Fruit fly (Drosophila melanogaster) whole organism, embryonic: ENCODE measurements around the gene Lon.
A peak's percentile ranks its signal among the peaks of the same experiment; 100 is the strongest.

Experiments used
- Ada2b ChIP-seq: fragments of 200-800 bp; sonication (Bioruptor generic); IDR thresholded peaks from 2 replicates; pipeline ENCODE4 v1.3.6; 2022; ENCODE audit warnings: missing biosample characterization, missing genetic modification characterization
- Antp ChIP-seq: fragments of 200-800 bp; sonication (Bioruptor generic); optimal IDR thresholded peaks from 3 replicates; lab custom pipeline; 2016; ENCODE audit warnings: missing biosample characterization, missing genetic modification characterization
- Bgb ChIP-seq: fragments of 200-800 bp; sonication (Bioruptor generic); IDR thresholded peaks from 2 replicates; pipeline ENCODE4 v1.3.6; 2022; ENCODE audit warnings: missing biosample characterization, missing genetic modification characterization; ENCODE audit not compliant: partially characterized antibody
- CG11247 ChIP-seq: fragments of 200-800 bp; sonication (Bioruptor generic); IDR thresholded peaks from 2 replicates; pipeline ENCODE4 v1.3.6; 2022; ENCODE audit warnings: missing biosample characterization, missing genetic modification characterization
- CG11398 ChIP-seq: fragments of 200-800 bp; sonication (Bioruptor generic); optimal IDR thresholded peaks from 2 replicates; lab custom pipeline; 2016; ENCODE audit warnings: missing biosample characterization, missing genetic modification characterization
- CG11456 ChIP-seq: fragments of 200-800 bp; sonication (Bioruptor generic); IDR thresholded peaks from 3 replicates; pipeline ENCODE4 v1.3.6; 2022; ENCODE audit warnings: missing biosample characterization, missing genetic modification characterization
- CG12219 ChIP-seq: fragments of 200-800 bp; sonication (Bioruptor generic); optimal IDR thresholded peaks from 3 replicates; lab custom pipeline; 2018; ENCODE audit warnings: missing biosample characterization, mild to moderate bottlenecking, missing genetic modification characterization
- CG13287 ChIP-seq: fragments of 200-800 bp; sonication (Bioruptor generic); IDR thresholded peaks from 2 replicates; pipeline ENCODE4 v1.3.6; 2022; ENCODE audit warnings: missing biosample characterization, missing genetic modification characterization; ENCODE audit not compliant: partially characterized antibody
- CG16863 ChIP-seq: fragments of 200-800 bp; sonication (Bioruptor generic); optimal IDR thresholded peaks from 3 replicates; lab custom pipeline; 2016; ENCODE audit warnings: missing biosample characterization, missing genetic modification characterization
- CG17186 ChIP-seq: fragments of 200-800 bp; sonication (Bioruptor generic); optimal IDR thresholded peaks from 3 replicates; lab custom pipeline; 2017; ENCODE audit warnings: missing biosample characterization, missing genetic modification reagents, missing genetic modification characterization
- CG1792 ChIP-seq: fragments of 200-800 bp; sonication (Bioruptor generic); optimal IDR thresholded peaks from 2 replicates; lab custom pipeline; 2016; ENCODE audit warnings: missing biosample characterization, missing genetic modification characterization
- CG18476 ChIP-seq: fragments of 200-800 bp; sonication (Bioruptor generic); optimal IDR thresholded peaks from 2 replicates; lab custom pipeline; 2016; ENCODE audit warnings: missing biosample characterization, mild to moderate bottlenecking, missing genetic modification characterization
- CG2116 ChIP-seq: fragments of 200-800 bp; sonication (Bioruptor generic); optimal IDR thresholded peaks from 3 replicates; lab custom pipeline; 2018; ENCODE audit warnings: missing biosample characterization, mild to moderate bottlenecking, missing genetic modification characterization
- CG2129 ChIP-seq: fragments of 200-800 bp; sonication (Bioruptor generic); IDR thresholded peaks from 2 replicates; pipeline ENCODE4 v1.3.6; 2022; ENCODE audit warnings: missing biosample characterization, missing genetic modification characterization; ENCODE audit not compliant: partially characterized antibody
- CG2712 ChIP-seq: fragments of 200-800 bp; optimal IDR thresholded peaks from 3 replicates; lab custom pipeline; 2019; ENCODE audit warnings: missing biosample characterization, mild to moderate bottlenecking, missing genetic modification characterization, moderate library complexity
- CG3995 ChIP-seq: fragments of 200-800 bp; sonication (Bioruptor generic); optimal IDR thresholded peaks from 3 replicates; lab custom pipeline; 2016; ENCODE audit warnings: missing biosample characterization, missing genetic modification characterization
- CG42726 ChIP-seq: fragments of 200-800 bp; sonication (Bioruptor generic); IDR thresholded peaks from 2 replicates; pipeline ENCODE4 v1.3.6; 2022; ENCODE audit warnings: missing biosample characterization, missing genetic modification characterization; ENCODE audit not compliant: partially characterized antibody
- CG6175 ChIP-seq: fragments of 200-800 bp; sonication (Bioruptor generic); IDR thresholded peaks from 3 replicates; pipeline ENCODE4 v1.3.6; 2022; ENCODE audit warnings: missing biosample characterization, missing genetic modification characterization
- CG7786 ChIP-seq: fragments of 200-800 bp; sonication (Bioruptor generic); optimal IDR thresholded peaks from 2 replicates; lab custom pipeline; 2016; ENCODE audit warnings: missing biosample characterization, missing genetic modification characterization
- CG8944 ChIP-seq: fragments of 200-800 bp; sonication (Bioruptor generic); optimal IDR thresholded peaks from 3 replicates; lab custom pipeline; 2016; ENCODE audit warnings: missing biosample characterization, missing genetic modification characterization
- CrebB ChIP-seq: fragments of 200-800 bp; sonication (Bioruptor generic); optimal IDR thresholded peaks from 3 replicates; lab custom pipeline; 2018; ENCODE audit warnings: missing biosample characterization, mild to moderate bottlenecking, missing genetic modification characterization
- Dip3 ChIP-seq: fragments of 200-800 bp; sonication (Bioruptor generic); optimal IDR thresholded peaks from 3 replicates; lab custom pipeline; 2016; ENCODE audit warnings: missing biosample characterization, missing genetic modification characterization
- Dll ChIP-seq: fragments of 200-800 bp; sonication (Bioruptor generic); IDR thresholded peaks from 4 replicates; pipeline ENCODE4 v1.3.6; 2022; ENCODE audit warnings: missing biosample characterization, missing genetic modification characterization; ENCODE audit not compliant: partially characterized antibody
- Drgx ChIP-seq: fragments of 200-800 bp; sonication (Bioruptor generic); IDR thresholded peaks from 2 replicates; pipeline ENCODE4 v1.3.6; 2022; ENCODE audit warnings: missing biosample characterization, missing genetic modification characterization
- Ets97D ChIP-seq: fragments of 200-800 bp; sonication (Bioruptor generic); optimal IDR thresholded peaks from 3 replicates; lab custom pipeline; 2016; ENCODE audit warnings: missing biosample characterization, missing genetic modification characterization
- HLH3B ChIP-seq: fragments of 200-800 bp; sonication (Bioruptor generic); IDR thresholded peaks from 2 replicates; pipeline ENCODE4 v1.3.6; 2022; ENCODE audit warnings: missing biosample characterization, missing genetic modification characterization
- Hmr ChIP-seq: fragments of 200-800 bp; sonication (Bioruptor generic); optimal IDR thresholded peaks from 3 replicates; lab custom pipeline; 2017; ENCODE audit warnings: mild to moderate bottlenecking, missing biosample characterization, missing genetic modification reagents, missing genetic modification characterization
- Max ChIP-seq: fragments of 200-800 bp; sonication (Bioruptor generic); optimal IDR thresholded peaks from 2 replicates; lab custom pipeline; 2016; ENCODE audit warnings: missing biosample characterization, mild to moderate bottlenecking, missing genetic modification characterization
- Ravus ChIP-seq: fragments of 200-800 bp; sonication (Bioruptor generic); IDR thresholded peaks from 2 replicates; pipeline ENCODE4 v1.3.6; 2022; ENCODE audit warnings: missing biosample characterization, missing genetic modification characterization
- Xbp1 ChIP-seq: fragments of 200-800 bp; sonication (Bioruptor generic); optimal IDR thresholded peaks from 3 replicates; lab custom pipeline; 2016; ENCODE audit warnings: missing biosample characterization, mild to moderate bottlenecking, missing genetic modification characterization
- YL-1 ChIP-seq: fragments of 200-800 bp; sonication (Bioruptor generic); optimal IDR thresholded peaks from 3 replicates; lab custom pipeline; 2017; ENCODE audit warnings: missing biosample characterization, mild to moderate bottlenecking, missing genetic modification characterization
- bbx ChIP-seq: fragments of 200-800 bp; sonication (Bioruptor generic); IDR thresholded peaks from 2 replicates; pipeline ENCODE4 v1.3.6; 2022; ENCODE audit warnings: missing biosample characterization, missing genetic modification characterization; ENCODE audit not compliant: partially characterized antibody
- caup ChIP-seq: fragments of 200-800 bp; sonication (Bioruptor generic); optimal IDR thresholded peaks from 3 replicates; lab custom pipeline; 2017; ENCODE audit warnings: missing biosample characterization, mild to moderate bottlenecking, missing genetic modification characterization, moderate library complexity; ENCODE audit not compliant: severe bottlenecking
- corto ChIP-seq: fragments of 200-800 bp; sonication (Bioruptor generic); optimal IDR thresholded peaks from 2 replicates; lab custom pipeline; 2016; ENCODE audit warnings: missing biosample characterization, mild to moderate bottlenecking, missing genetic modification characterization, moderate library complexity
- dpn ChIP-seq, 2 experiments: fragments of 200-800 bp; sonication (Bioruptor generic); optimal IDR thresholded peaks; 3 replicates each; lab custom pipeline; 2016; ENCODE audit warnings: missing biosample characterization in 2 of 2, missing genetic modification characterization in 2 of 2
- ewg ChIP-seq: fragments of 200-800 bp; sonication (Bioruptor generic); optimal IDR thresholded peaks from 3 replicates; lab custom pipeline; 2017; ENCODE audit warnings: mild to moderate bottlenecking, missing biosample characterization, missing genetic modification reagents, missing genetic modification characterization
- fd102C ChIP-seq: fragments of 200-800 bp; sonication (Bioruptor generic); optimal IDR thresholded peaks from 2 replicates; lab custom pipeline; 2018; ENCODE audit warnings: missing biosample characterization, mild to moderate bottlenecking, missing genetic modification characterization, moderate library complexity
- her ChIP-seq: fragments of 200-800 bp; sonication (Bioruptor generic); optimal IDR thresholded peaks from 2 replicates; lab custom pipeline; 2016; ENCODE audit warnings: missing biosample characterization, missing genetic modification characterization
- nau ChIP-seq: fragments of 200-800 bp; sonication (Bioruptor generic); optimal IDR thresholded peaks from 3 replicates; lab custom pipeline; 2017; ENCODE audit warnings: missing biosample characterization, mild to moderate bottlenecking, missing genetic modification characterization, missing genetic modification reagents
- nmo ChIP-seq: fragments of 200-800 bp; sonication (Bioruptor generic); optimal IDR thresholded peaks from 2 replicates; lab custom pipeline; 2018; ENCODE audit warnings: missing biosample characterization, mild to moderate bottlenecking, missing genetic modification characterization, moderate library complexity
- pzg ChIP-seq: fragments of 200-800 bp; sonication (Bioruptor generic); optimal IDR thresholded peaks from 3 replicates; lab custom pipeline; 2018; ENCODE audit warnings: missing biosample characterization, mild to moderate bottlenecking, missing genetic modification characterization, moderate library complexity
- sim ChIP-seq: fragments of 200-800 bp; sonication (Bioruptor generic); IDR thresholded peaks from 2 replicates; pipeline ENCODE4 v1.3.6; 2022; ENCODE audit warnings: missing biosample characterization, missing genetic modification characterization
- sna ChIP-seq: fragments of 200-800 bp; sonication (Bioruptor generic); IDR thresholded peaks from 2 replicates; pipeline ENCODE4 v1.3.6; 2022; ENCODE audit warnings: missing biosample characterization, missing genetic modification characterization; ENCODE audit not compliant: partially characterized antibody
- sqz ChIP-seq: fragments of 200-800 bp; sonication (Bioruptor generic); optimal IDR thresholded peaks from 3 replicates; lab custom pipeline; 2018; ENCODE audit warnings: missing biosample characterization, mild to moderate bottlenecking, missing genetic modification characterization
- ssp ChIP-seq: fragments of 200-800 bp; sonication (Bioruptor generic); IDR thresholded peaks from 2 replicates; pipeline ENCODE4 v1.3.6; 2022; ENCODE audit warnings: missing biosample characterization, missing genetic modification characterization
- tin ChIP-seq: fragments of 200-800 bp; sonication (Bioruptor generic); optimal IDR thresholded peaks from 3 replicates; lab custom pipeline; 2016; ENCODE audit warnings: missing biosample characterization, missing genetic modification characterization
- tna ChIP-seq: fragments of 200-800 bp; sonication (Bioruptor generic); IDR thresholded peaks from 2 replicates; pipeline ENCODE4 v1.3.6; 2022; ENCODE audit warnings: missing biosample characterization, missing genetic modification characterization; ENCODE audit not compliant: partially characterized antibody

The Lon gene

dm6 chr3L:19618072-19618958 is 6.3 kb upstream of the Lon start, which contains the start of gene asf1 (continued):
- TF ChIP-seq CG17186 (GFP tag; lab: Kevin White, UChicago), result peak; percentile 40
- peak; percentile 75 for TF ChIP-seq Bgb (GFP tag; lab: Robert Waterston, UW)
- no peak for TF ChIP-seq dpn (GFP tag; optimal IDR thresholded peaks at IDR 0.05; lab: Kevin White, UChicago)
- TF ChIP-seq CG18476 (GFP tag; lab: Kevin White, UChicago), result no peak
- peak; percentile 76 for TF ChIP-seq bbx (GFP tag; lab: Robert Waterston, UW)
- TF ChIP-seq tna, result peak; percentile 49; the same call in 1 of the 2 replicates
- peak; percentile 82 for TF ChIP-seq CG13287
- TF ChIP-seq CG11398 (GFP tag; lab: Kevin White, UChicago), result peak; percentile 30
- no peak for TF ChIP-seq caup
- peak; percentile 43; the same call in 1 of the 2 replicates for TF ChIP-seq CG42726
- TF ChIP-seq Ets97D, result peak; percentile 59
- no peak for TF ChIP-seq Ada2b (GFP tag; lab: Robert Waterston, UW)
- TF ChIP-seq Drgx (GFP tag; lab: Robert Waterston, UW), result peak; percentile 51
- TF ChIP-seq fd102C (GFP tag; lab: Kevin White, UChicago), result no peak
- no peak for TF ChIP-seq sqz (GFP tag; lab: Kevin White, UChicago)
- peak; percentile 56 for TF ChIP-seq pzg (GFP tag; lab: Kevin White, UChicago)
- TF ChIP-seq CG12219 (GFP tag; lab: Kevin White, UChicago), result no peak
- peak; percentile 17 for TF ChIP-seq CG7786 (GFP tag; lab: Kevin White, UChicago)
- TF ChIP-seq CG2116 (GFP tag; lab: Kevin White, UChicago), result peak; percentile 75
- TF ChIP-seq Ravus (GFP tag; lab: Robert Waterston, UW), result no peak
- TF ChIP-seq CG2712 (tag; lab: Kevin White, UChicago), result peak; percentile 15
- peak; percentile 10 for TF ChIP-seq her (GFP tag; lab: Kevin White, UChicago)
- peak; percentile 7 for TF ChIP-seq Xbp1 (GFP tag; lab: Kevin White, UChicago)
- TF ChIP-seq CG1792 (GFP tag; lab: Kevin White, UChicago), result no peak
- TF ChIP-seq Antp (GFP tag; lab: Kevin White, UChicago), result peak; percentile 23
- peak; percentile 88 for TF ChIP-seq Dll (GFP tag; lab: Robert Waterston, UW)
- TF ChIP-seq ewg (GFP tag; lab: Kevin White, UChicago), result peak; percentile 53
- TF ChIP-seq Max, result no peak
- no peak for TF ChIP-seq sim
- peak; percentile 27 for TF ChIP-seq Dip3
- peak; percentile 60 for TF ChIP-seq nmo
- peak; percentile 51 for TF ChIP-seq Hmr (GFP tag; lab: Kevin White, UChicago)
- TF ChIP-seq CG6175 (GFP tag; lab: Robert Waterston, UW), result no peak
- peak; percentile 24; the same call in 1 of the 2 replicates for TF ChIP-seq HLH3B (GFP tag; lab: Robert Waterston, UW)
- peak; percentile 10 for TF ChIP-seq corto
- peak; percentile 10 for TF ChIP-seq YL-1
- peak; percentile 67 for TF ChIP-seq sna (GFP tag; lab: Robert Waterston, UW)
- peak; percentile 14 for TF ChIP-seq tin (GFP tag; lab: Kevin White, UChicago)
- TF ChIP-seq CG3995 (GFP tag; lab: Kevin White, UChicago), result peak; percentile 36
- TF ChIP-seq CG8944 (GFP tag; lab: Kevin White, UChicago), result no peak
- no peak for TF ChIP-seq CrebB (tag; lab: Kevin White, UChicago)
- no peak for TF ChIP-seq nau
- TF ChIP-seq ssp (GFP tag; lab: Robert Waterston, UW), result no peak
- no peak for TF ChIP-seq CG11247 (GFP tag; lab: Robert Waterston, UW)
- TF ChIP-seq CG2129 (GFP tag; lab: Robert Waterston, UW), result peak; percentile 47
- no peak for TF ChIP-seq CG16863
- TF ChIP-seq CG11456 (GFP tag; lab: Robert Waterston, UW), result 0 out of 3 replicates have a peak, but pooled peaks have one; percentile 30
